Fruit fly (Drosophila melanogaster): ENCODE results near the gene CG11085.

Gene CG11085

dm6 chrX:12615752-12616366, at the start of gene CG11085:
Gene CG11085, plus strand, starts transcription at chrX:12616316.
- TF ChIP-seq CG4496 (GFP tag; IDR thresholded peaks at IDR 0.05) (no peak), CG13204 (GFP tag; optimal IDR thresholded peaks at IDR 0.05) (no peak), CG8159 (tag; optimal IDR thresholded peaks at IDR 0.05) (no peak), CG17806 (tag; optimal IDR thresholded peaks at IDR 0.05) (no peak)

dm6 chrX:12567663-12568062, 48.5 kb upstream of the CG11085 start:
- peak; percentile 57 for TF ChIP-seq CG34367 (tag; optimal IDR thresholded peaks at IDR 0.05)
- peak; percentile 71 for TF ChIP-seq CG17806 (tag; optimal IDR thresholded peaks at IDR 0.05)
- TF ChIP-seq CG12605 (GFP tag; IDR thresholded peaks at IDR 0.05) = peak; percentile 80
- peak; percentile 66 for TF ChIP-seq CG9948 (tag; optimal IDR thresholded peaks at IDR 0.05)
- TF ChIP-seq gl (tag; optimal IDR thresholded peaks at IDR 0.05) = no peak
- peak; percentile 53 for TF ChIP-seq Snoo (tag; optimal IDR thresholded peaks at IDR 0.05)
- TF ChIP-seq CG10348 (GFP tag; IDR thresholded peaks at IDR 0.05) = 0 out of 2 replicates have a peak, but pooled peaks have one; percentile 35
- TF ChIP-seq Pif1A (GFP tag; optimal IDR thresholded peaks at IDR 0.05) = peak; percentile 57
- no peak for TF ChIP-seq rn (GFP tag; IDR thresholded peaks at IDR 0.05)
- peak; percentile 20 for TF ChIP-seq CG13204 (GFP tag; optimal IDR thresholded peaks at IDR 0.05)
- TF ChIP-seq Ets98B (GFP tag; IDR thresholded peaks at IDR 0.05) = peak; percentile 71
- peak; percentile 72 for TF ChIP-seq CG14655 (GFP tag; optimal IDR thresholded peaks at IDR 0.05)
- TF ChIP-seq Pif1B (GFP tag; optimal IDR thresholded peaks at IDR 0.05) = peak; percentile 65
- peak; percentile 66 for TF ChIP-seq CG8301 (tag; optimal IDR thresholded peaks at IDR 0.05)
- TF ChIP-seq CG8159 (tag; optimal IDR thresholded peaks at IDR 0.05) = peak; percentile 79
- TF ChIP-seq EcR (GFP tag; optimal IDR thresholded peaks at IDR 0.05) = no peak
- TF ChIP-seq CG32121 (GFP tag; IDR thresholded peaks at IDR 0.05) = peak; percentile 86
- TF ChIP-seq D1 (tag; optimal IDR thresholded peaks at IDR 0.05) = no peak
- TF ChIP-seq fd96Ca (GFP tag; IDR thresholded peaks at IDR 0.05) = peak; percentile 50; the same call in 2 of the 3 replicates
- TF ChIP-seq CG15710 (tag; optimal IDR thresholded peaks at IDR 0.05) = peak; percentile 71
- peak; percentile 80 for TF ChIP-seq CG4496 (GFP tag; IDR thresholded peaks at IDR 0.05)

- TF ChIP-seq Pif1A (GFP tag; optimal IDR thresholded peaks at IDR 0.05) (no peak), CG14655 (GFP tag; optimal IDR thresholded peaks at IDR 0.05) (no peak), CG4496 (GFP tag; IDR thresholded peaks at IDR 0.05) (no peak), D1 (tag; optimal IDR thresholded peaks at IDR 0.05) (no peak), CG17806 (tag; optimal IDR thresholded peaks at IDR 0.05) (no peak)
Observed at dm6 chrX:12568292-12568923, 47.7 kb upstream of the CG11085 start, which contains the start of gene hwt. Gene hwt, minus strand, starts transcription at chrX:12568452.

dm6 chrX:12574666-12575202, 41.4 kb upstream of the CG11085 start:
- TF ChIP-seq CG34367 (tag; optimal IDR thresholded peaks at IDR 0.05) = peak; percentile 93
- peak; percentile 78 for TF ChIP-seq Snoo (tag; optimal IDR thresholded peaks at IDR 0.05)
- peak; percentile 61 for TF ChIP-seq D1 (tag; optimal IDR thresholded peaks at IDR 0.05)
- TF ChIP-seq CG8301 (tag; optimal IDR thresholded peaks at IDR 0.05) = peak; percentile 81
- TF ChIP-seq Ets98B (GFP tag; IDR thresholded peaks at IDR 0.05) = peak; percentile 91
- peak; percentile 85 for TF ChIP-seq EcR (GFP tag; optimal IDR thresholded peaks at IDR 0.05)
- TF ChIP-seq CG10348 (GFP tag; IDR thresholded peaks at IDR 0.05) = no peak
- peak; percentile 82 for TF ChIP-seq CG9948 (tag; optimal IDR thresholded peaks at IDR 0.05)
- TF ChIP-seq CG32121 (GFP tag; IDR thresholded peaks at IDR 0.05) = peak; percentile 91
- peak; percentile 88 for TF ChIP-seq CG15710 (tag; optimal IDR thresholded peaks at IDR 0.05)
- peak; percentile 95 for TF ChIP-seq CG13204 (GFP tag; optimal IDR thresholded peaks at IDR 0.05)
- peak; percentile 82 for TF ChIP-seq CG17806 (tag; optimal IDR thresholded peaks at IDR 0.05)
- peak; percentile 98 for TF ChIP-seq gl (tag; optimal IDR thresholded peaks at IDR 0.05)
- peak; percentile 85 for TF ChIP-seq CG8159 (tag; optimal IDR thresholded peaks at IDR 0.05)
- TF ChIP-seq Pif1B (GFP tag; optimal IDR thresholded peaks at IDR 0.05) = peak; percentile 92
- peak; percentile 91 for TF ChIP-seq fd96Ca (GFP tag; IDR thresholded peaks at IDR 0.05)
- peak; percentile 95 for TF ChIP-seq CG4496 (GFP tag; IDR thresholded peaks at IDR 0.05)
- peak; percentile 96 for TF ChIP-seq CG12605 (GFP tag; IDR thresholded peaks at IDR 0.05)
- peak; percentile 89 for TF ChIP-seq Pif1A (GFP tag; optimal IDR thresholded peaks at IDR 0.05)
- peak; percentile 76 for TF ChIP-seq rn (GFP tag; IDR thresholded peaks at IDR 0.05)
- TF ChIP-seq CG14655 (GFP tag; optimal IDR thresholded peaks at IDR 0.05) = peak; percentile 87

dm6 chrX:12575292-12575826, 40.8 kb upstream of the CG11085 start:
- TF ChIP-seq CG32121 (GFP tag; IDR thresholded peaks at IDR 0.05) (no peak), CG9948 (tag; optimal IDR thresholded peaks at IDR 0.05) (peak; percentile 40), CG34367 (tag; optimal IDR thresholded peaks at IDR 0.05) (no peak), Pif1B (GFP tag; optimal IDR thresholded peaks at IDR 0.05) (no peak), Snoo (tag; optimal IDR thresholded peaks at IDR 0.05) (no peak), gl (tag; optimal IDR thresholded peaks at IDR 0.05) (no peak), CG8301 (tag; optimal IDR thresholded peaks at IDR 0.05) (peak; percentile 14), CG8159 (tag; optimal IDR thresholded peaks at IDR 0.05) (peak; percentile 39), CG13204 (GFP tag; optimal IDR thresholded peaks at IDR 0.05) (no peak), Pif1A (GFP tag; optimal IDR thresholded peaks at IDR 0.05) (no peak), CG4496 (GFP tag; IDR thresholded peaks at IDR 0.05) (no peak), CG15710 (tag; optimal IDR thresholded peaks at IDR 0.05) (no peak), Ets98B (GFP tag; IDR thresholded peaks at IDR 0.05) (peak; percentile 7; the same call in 1 of the 2 replicates), CG14655 (GFP tag; optimal IDR thresholded peaks at IDR 0.05) (no peak), EcR (GFP tag; optimal IDR thresholded peaks at IDR 0.05) (no peak), CG12605 (GFP tag; IDR thresholded peaks at IDR 0.05) (no peak), CG10348 (GFP tag; IDR thresholded peaks at IDR 0.05) (no peak), CG17806 (tag; optimal IDR thresholded peaks at IDR 0.05) (peak; percentile 3), rn (GFP tag; IDR thresholded peaks at IDR 0.05) (no peak), D1 (tag; optimal IDR thresholded peaks at IDR 0.05) (no peak), fd96Ca (GFP tag; IDR thresholded peaks at IDR 0.05) (peak; percentile 45; the same call in 1 of the 3 replicates)

All from whole organism, pupa.